Fruit fly (Drosophila melanogaster): ENCODE data around the gene CG13008.

Gene CG13008

DNA sequence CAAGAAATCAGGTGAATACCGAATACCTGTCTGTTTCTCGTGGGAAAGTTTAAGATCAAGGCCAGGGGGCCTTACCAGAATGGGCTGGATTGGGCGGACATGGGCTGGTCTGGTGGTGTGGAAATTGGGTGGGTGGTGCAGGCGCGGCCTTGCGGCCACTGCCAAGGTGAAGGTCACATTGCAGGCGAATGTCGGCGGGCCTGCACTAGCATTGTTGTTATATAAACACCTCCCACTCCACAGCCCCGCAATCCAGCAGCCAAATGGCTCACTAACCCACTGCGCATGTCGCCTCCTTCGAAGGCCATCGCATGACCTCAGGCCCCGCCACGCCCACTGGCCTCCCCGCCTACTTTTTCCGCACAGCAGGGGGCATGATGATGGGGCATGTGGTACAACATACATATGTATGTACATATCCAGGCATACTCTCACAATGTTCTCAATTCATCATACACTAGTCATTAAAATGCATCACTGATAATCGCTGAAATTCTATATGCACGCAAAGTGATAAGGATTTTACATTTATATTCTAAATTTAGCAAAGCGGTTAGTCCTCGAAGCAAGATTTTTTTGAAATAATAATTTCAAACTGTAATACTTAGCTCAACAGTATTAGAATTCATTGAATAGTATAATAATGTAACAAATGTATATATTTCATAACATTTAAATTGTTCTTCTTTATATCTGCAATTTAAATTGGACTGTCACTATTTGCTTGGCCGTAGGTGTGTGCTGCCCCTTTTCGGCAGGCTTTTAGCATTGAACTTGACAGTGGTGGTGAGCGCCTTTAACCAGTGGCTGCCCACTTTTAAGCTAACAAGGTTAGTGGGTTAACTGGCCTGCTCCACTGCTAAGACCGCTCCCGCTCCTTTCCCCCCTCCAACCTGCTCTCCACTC lies 14.2 kb upstream of the CG13008 start:
- TF ChIP-seq CrebA (GFP tag; optimal IDR thresholded peaks at IDR 0.05; ENCODE audit: borderline replicate concordance) (no peak), usp (GFP tag; optimal IDR thresholded peaks at IDR 0.05) (no peak), tai (GFP tag; optimal IDR thresholded peaks at IDR 0.05) (no peak), foxo (GFP tag; optimal IDR thresholded peaks at IDR 0.05) (no peak), woc (GFP tag; optimal IDR thresholded peaks at IDR 0.05) (no peak), Myc (optimal IDR thresholded peaks at IDR 0.05) (no peak), psq (GFP tag; optimal IDR thresholded peaks at IDR 0.05) (no peak)

DNA sequence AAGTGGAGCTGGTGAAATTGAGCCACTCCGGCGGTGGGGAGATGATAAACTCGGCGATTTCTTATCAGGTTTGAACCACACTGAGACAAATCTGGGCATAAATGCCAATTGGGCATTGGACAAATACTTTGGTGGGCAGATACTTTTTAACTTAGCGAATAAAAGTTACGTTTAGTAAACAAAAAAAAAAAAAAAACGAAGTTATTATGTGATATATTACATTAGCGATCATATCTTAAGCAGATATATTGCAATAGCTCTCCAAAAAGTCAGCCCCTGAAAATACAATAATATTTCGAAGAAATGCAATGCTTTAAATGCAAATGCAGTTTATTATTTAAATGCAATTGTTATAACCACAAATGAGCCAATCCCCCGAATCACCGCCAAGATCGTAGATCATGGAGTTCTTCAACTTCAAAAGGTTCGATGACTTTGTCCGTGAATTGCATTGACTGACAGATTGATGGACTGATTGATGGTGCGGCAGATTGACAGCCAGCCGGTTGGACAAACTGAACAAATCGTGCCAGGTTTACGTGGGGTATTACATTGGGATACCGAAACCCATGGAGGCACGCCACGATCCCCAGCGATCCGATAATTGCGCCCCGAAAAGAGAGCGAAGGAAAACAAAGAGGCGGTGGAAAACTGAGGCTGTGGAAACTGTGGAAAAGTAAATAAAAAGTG lies 13.1 kb upstream of the CG13008 start:
- no peak for TF ChIP-seq h (GFP tag; optimal IDR thresholded peaks at IDR 0.05)
- no peak for TF ChIP-seq N (GFP tag; optimal IDR thresholded peaks at IDR 0.05)
- TF ChIP-seq ey (GFP tag; optimal IDR thresholded peaks at IDR 0.05): no peak
- no peak for TF ChIP-seq dmrt93B (GFP tag; optimal IDR thresholded peaks at IDR 0.05)
- no peak for TF ChIP-seq GATAd (GFP tag; optimal IDR thresholded peaks at IDR 0.05)
- TF ChIP-seq sv (GFP tag; optimal IDR thresholded peaks at IDR 0.05): no peak
- TF ChIP-seq brk (GFP tag; optimal IDR thresholded peaks at IDR 0.05): no peak
- TF ChIP-seq Jra (GFP tag; optimal IDR thresholded peaks at IDR 0.05): no peak
- TF ChIP-seq OdsH (GFP tag; optimal IDR thresholded peaks at IDR 0.05): no peak
- no peak for TF ChIP-seq dl (GFP tag; optimal IDR thresholded peaks at IDR 0.05; ENCODE audit: insufficient read depth in 1 of 2, partially characterized antibody in 2 of 2)
- TF ChIP-seq fru (GFP tag; optimal IDR thresholded peaks at IDR 0.05): no peak
- no peak for TF ChIP-seq Myc (optimal IDR thresholded peaks at IDR 0.05)
- no peak for TF ChIP-seq usp (GFP tag; optimal IDR thresholded peaks at IDR 0.05)
- TF ChIP-seq pan (optimal IDR thresholded peaks at IDR 0.05): no peak
- TF ChIP-seq CG9705 (GFP tag; optimal IDR thresholded peaks at IDR 0.05): no peak
- no peak for TF ChIP-seq Hr83 (GFP tag; optimal IDR thresholded peaks at IDR 0.05; ENCODE audit: poor library complexity, severe bottlenecking)
- no peak for TF ChIP-seq Abd-B (GFP tag; optimal IDR thresholded peaks at IDR 0.05)
- TF ChIP-seq HLH106 (tag; optimal IDR thresholded peaks at IDR 0.05): no peak
- no peak for TF ChIP-seq Hr78 (GFP tag; optimal IDR thresholded peaks at IDR 0.05)
- TF ChIP-seq psq (GFP tag; optimal IDR thresholded peaks at IDR 0.05): no peak

DNA sequence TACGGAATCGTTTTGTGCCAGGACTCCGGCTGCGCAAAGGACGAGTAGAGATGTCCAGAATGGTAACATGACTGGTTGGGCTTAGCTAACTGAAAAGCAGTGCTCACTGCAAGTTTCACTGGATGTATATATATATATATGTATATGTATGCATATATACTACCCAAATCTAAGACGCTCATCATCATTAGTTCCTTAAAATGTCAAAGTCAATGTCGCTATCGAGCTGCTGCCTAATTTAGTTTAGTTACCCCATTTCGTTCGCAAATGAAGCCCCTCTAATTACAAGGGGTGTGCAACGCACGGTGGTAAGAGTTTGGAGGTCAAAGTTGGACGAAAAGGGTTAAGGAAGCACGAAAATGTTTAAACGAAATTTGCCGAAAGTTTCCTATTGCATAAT lies 11.0 kb upstream of the CG13008 start, which contains the start of gene CG9676:
CG9676 (minus strand) TSS at position 101 of the 400 bp plus-strand sequence.
- TF ChIP-seq woc (GFP tag; optimal IDR thresholded peaks at IDR 0.05): no peak
- TF ChIP-seq Jra (GFP tag; optimal IDR thresholded peaks at IDR 0.05): no peak
- no peak for TF ChIP-seq dmrt93B (GFP tag; optimal IDR thresholded peaks at IDR 0.05)
- TF ChIP-seq sage (GFP tag; optimal IDR thresholded peaks at IDR 0.05): no peak
- no peak for TF ChIP-seq Rel (GFP tag; optimal IDR thresholded peaks at IDR 0.05)
- no peak for TF ChIP-seq Rel (tag; optimal IDR thresholded peaks at IDR 0.05)

DNA sequence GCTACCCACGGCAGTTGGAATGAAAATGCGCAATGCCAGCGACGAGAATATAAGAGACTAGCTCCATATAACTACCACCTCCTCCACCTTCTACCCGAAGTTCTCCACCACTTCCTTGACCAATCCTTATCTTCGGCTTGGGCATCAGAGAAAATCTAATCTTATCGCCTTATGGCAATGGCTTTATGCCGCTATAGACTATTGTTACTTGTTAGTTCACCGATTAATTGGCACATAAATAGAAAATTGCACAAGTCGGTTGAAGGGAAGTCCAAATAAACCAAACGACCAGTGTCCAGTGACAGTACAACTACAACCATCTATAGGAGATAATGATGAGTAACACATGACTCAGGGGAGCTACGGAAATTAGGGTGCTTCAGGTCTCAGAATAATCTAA lies 9.2 kb upstream of the CG13008 start, which contains the start of gene sphe:
sphe (minus strand) TSS at position 32 of the 400 bp plus-strand sequence.
- TF ChIP-seq OdsH (GFP tag; optimal IDR thresholded peaks at IDR 0.05): no peak
- no peak for TF ChIP-seq Abd-B (GFP tag; optimal IDR thresholded peaks at IDR 0.05)
- no peak for TF ChIP-seq usp (GFP tag; optimal IDR thresholded peaks at IDR 0.05)
- no peak for TF ChIP-seq sage (GFP tag; optimal IDR thresholded peaks at IDR 0.05)
- no peak for TF ChIP-seq Dfd (GFP tag; optimal IDR thresholded peaks at IDR 0.05)
- no peak for TF ChIP-seq Vsx2 (GFP tag; optimal IDR thresholded peaks at IDR 0.05; ENCODE audit: partially characterized antibody)
- TF ChIP-seq Rel (GFP tag; optimal IDR thresholded peaks at IDR 0.05): no peak
- TF ChIP-seq Rel (tag; optimal IDR thresholded peaks at IDR 0.05): no peak
- no peak for TF ChIP-seq Hr78 (GFP tag; optimal IDR thresholded peaks at IDR 0.05)
- TF ChIP-seq HLH106 (tag; optimal IDR thresholded peaks at IDR 0.05): no peak
- no peak for TF ChIP-seq Hr83 (GFP tag; optimal IDR thresholded peaks at IDR 0.05; ENCODE audit: poor library complexity, severe bottlenecking)
- no peak for TF ChIP-seq jim (GFP tag; optimal IDR thresholded peaks at IDR 0.05)
- TF ChIP-seq Mio (GFP tag; optimal IDR thresholded peaks at IDR 0.05): no peak
- no peak for TF ChIP-seq CrebA (GFP tag; optimal IDR thresholded peaks at IDR 0.05; ENCODE audit: borderline replicate concordance)
- no peak for TF ChIP-seq h (GFP tag; optimal IDR thresholded peaks at IDR 0.05)
